Fruit fly (Drosophila melanogaster): Measurements from ENCODE around the gene HBS1.

DNA sequence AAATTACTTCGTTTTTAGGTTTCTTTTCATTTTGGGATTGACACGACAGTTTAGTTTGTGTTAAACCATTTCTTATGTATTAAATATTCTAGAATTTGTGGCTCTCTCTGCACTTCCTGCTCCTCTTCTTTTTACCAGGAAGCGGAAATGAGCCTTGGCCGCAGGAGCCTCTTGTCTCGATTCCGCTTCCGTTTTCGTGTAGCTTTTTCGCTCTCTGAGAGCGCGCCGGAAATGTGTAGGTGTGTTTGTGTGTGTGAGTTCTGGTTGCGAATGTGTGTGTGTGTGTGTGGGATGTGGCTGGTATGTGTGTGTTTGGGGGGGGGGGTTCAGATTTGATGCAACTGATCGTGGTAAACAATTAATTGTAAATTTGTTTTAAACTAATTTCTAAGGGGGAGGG, 5.5 kb downstream of the HBS1 start:
- peak; percentile 36 for TF ChIP-seq gl (tag; optimal IDR thresholded peaks at IDR 0.05)
- TF ChIP-seq CG14655 (GFP tag; optimal IDR thresholded peaks at IDR 0.05), result no peak
- TF ChIP-seq CG32121 (GFP tag; IDR thresholded peaks at IDR 0.05), result no peak
- no peak for TF ChIP-seq EcR (GFP tag; optimal IDR thresholded peaks at IDR 0.05)
- TF ChIP-seq CG8301 (tag; optimal IDR thresholded peaks at IDR 0.05), result no peak
- no peak for TF ChIP-seq rn (GFP tag; IDR thresholded peaks at IDR 0.05)
- TF ChIP-seq CG13204 (GFP tag; optimal IDR thresholded peaks at IDR 0.05), result no peak
- no peak for TF ChIP-seq CG15710 (tag; optimal IDR thresholded peaks at IDR 0.05)
- TF ChIP-seq CG4496 (GFP tag; IDR thresholded peaks at IDR 0.05), result peak; percentile 11; the same call in 1 of the 3 replicates
